Worm (Caenorhabditis elegans) whole organism, mixed stage, embryonic: ENCODE results near the gene rpl-18.

ENCODE experiments used
- blmp-1 ChIP-seq: fragments of 150-350 bp; optimal IDR thresholded peaks from 2 replicates; lab custom pipeline; 2014; ENCODE audit warnings: missing biosample characterization, missing genetic modification characterization
- flh-1 ChIP-seq: fragments of 200-800 bp; sonication (Bioruptor generic); optimal IDR thresholded peaks from 2 replicates; lab custom pipeline; 2018; ENCODE audit warnings: mild to moderate bottlenecking, missing genetic modification characterization, moderate library complexity, missing compliant biosample characterization
- lin-13 ChIP-seq: fragments of 150-350 bp; optimal IDR thresholded peaks from 2 replicates; lab custom pipeline; 2014; ENCODE audit warnings: missing biosample characterization, missing genetic modification characterization
- lin-32 ChIP-seq: fragments of 200-800 bp; sonication (Bioruptor generic); optimal IDR thresholded peaks from 2 replicates; lab custom pipeline; 2018; ENCODE audit warnings: mild to moderate bottlenecking, missing genetic modification characterization, missing compliant biosample characterization
- mab-5 ChIP-seq: fragments of 150-350 bp; optimal IDR thresholded peaks from 2 replicates; lab custom pipeline; 2014; ENCODE audit warnings: missing biosample characterization, missing genetic modification characterization
- nhr-237 ChIP-seq: fragments of 150-350 bp; optimal IDR thresholded peaks from 2 replicates; lab custom pipeline; 2014; ENCODE audit warnings: missing biosample characterization, missing genetic modification characterization
- nhr-76 ChIP-seq: sonication (generic microtip); optimal IDR thresholded peaks from 2 replicates; lab custom pipeline; 2017; ENCODE audit warnings: missing biosample characterization, missing genetic modification characterization
- pha-4 ChIP-seq: fragments of 150-350 bp; optimal IDR thresholded peaks from 2 replicates; lab custom pipeline; 2018; ENCODE audit warnings: missing biosample characterization, missing genetic modification reagents, missing genetic modification characterization
- snpc-4 ChIP-seq: fragments of 150-350 bp; optimal IDR thresholded peaks from 2 replicates; lab custom pipeline; 2014; ENCODE audit warnings: missing biosample characterization, missing genetic modification characterization
- sptf-1 ChIP-seq: sonication (generic microtip); optimal IDR thresholded peaks from 2 replicates; lab custom pipeline; 2017; ENCODE audit warnings: mild to moderate bottlenecking, missing genetic modification characterization, moderate library complexity, missing compliant biosample characterization
- unc-39 ChIP-seq: fragments of 150-350 bp; optimal IDR thresholded peaks from 2 replicates; lab custom pipeline; 2014; ENCODE audit warnings: missing biosample characterization, missing genetic modification characterization

DNA sequence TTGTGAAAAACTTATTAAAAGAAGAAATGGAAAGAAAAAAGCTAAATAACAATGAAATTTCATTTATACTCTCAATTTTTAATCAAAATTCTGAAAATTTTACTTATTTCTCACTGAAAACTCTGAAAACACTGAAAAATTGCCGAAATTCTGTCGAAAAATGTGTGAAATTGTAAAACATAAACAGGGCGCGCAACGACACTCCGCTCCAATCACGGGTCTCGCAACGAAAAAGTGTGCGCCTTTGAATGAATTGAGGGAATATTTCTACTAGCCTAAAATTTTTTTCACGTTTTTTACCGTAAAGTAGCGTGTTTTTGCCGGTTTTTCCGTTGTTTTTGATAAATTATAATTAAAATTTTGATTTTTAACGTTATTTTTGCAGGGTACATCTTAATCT is at the start of gene rpl-18:
- TF ChIP-seq mab-5 (tag; lab: Kevin White, UChicago) = no peak
- TF ChIP-seq pha-4 = peak; percentile 54
- no peak for TF ChIP-seq lin-32 (GFP tag; lab: Kevin White, UChicago)
- TF ChIP-seq unc-39 = no peak
- peak; percentile 76 for TF ChIP-seq lin-13 (tag; lab: Kevin White, UChicago)
- TF ChIP-seq sptf-1 (tag; lab: Kevin White, UChicago) = no peak
- no peak for TF ChIP-seq flh-1 (GFP tag; lab: Kevin White, UChicago)
- TF ChIP-seq nhr-237 (tag; lab: Kevin White, UChicago) = peak; percentile 45
- no peak for TF ChIP-seq nhr-76
- TF ChIP-seq snpc-4 (tag; lab: Kevin White, UChicago) = no peak
- no peak for TF ChIP-seq blmp-1 (tag; lab: Kevin White, UChicago)
